Worm (Caenorhabditis elegans): ENCODE results near the gene sra-28.

ce11 chrII:6544842-6545410 lies 28.7 kb downstream of the sra-28 start, which contains the start of gene lron-15:
- no peak for TF ChIP-seq tbx-11 (GFP tag; IDR thresholded peaks at IDR 0.05)
- no peak for TF ChIP-seq hnd-1 (tag; optimal IDR thresholded peaks at IDR 0.05)
- no peak for TF ChIP-seq hmg-4 (GFP tag; optimal IDR thresholded peaks at IDR 0.05)
- TF ChIP-seq B0310.2 (tag; optimal IDR thresholded peaks at IDR 0.05): no peak
- no peak for TF ChIP-seq hmbx-1 (tag; optimal IDR thresholded peaks at IDR 0.05)
- no peak for TF ChIP-seq ama-1 (optimal IDR thresholded peaks at IDR 0.05)
- no peak for TF ChIP-seq tbx-37 (GFP tag; conservative IDR thresholded peaks at IDR 0.05)
